Comparison of ENCODE assay signal across 2 fruit fly cellular contexts in the genomic region with DNA sequence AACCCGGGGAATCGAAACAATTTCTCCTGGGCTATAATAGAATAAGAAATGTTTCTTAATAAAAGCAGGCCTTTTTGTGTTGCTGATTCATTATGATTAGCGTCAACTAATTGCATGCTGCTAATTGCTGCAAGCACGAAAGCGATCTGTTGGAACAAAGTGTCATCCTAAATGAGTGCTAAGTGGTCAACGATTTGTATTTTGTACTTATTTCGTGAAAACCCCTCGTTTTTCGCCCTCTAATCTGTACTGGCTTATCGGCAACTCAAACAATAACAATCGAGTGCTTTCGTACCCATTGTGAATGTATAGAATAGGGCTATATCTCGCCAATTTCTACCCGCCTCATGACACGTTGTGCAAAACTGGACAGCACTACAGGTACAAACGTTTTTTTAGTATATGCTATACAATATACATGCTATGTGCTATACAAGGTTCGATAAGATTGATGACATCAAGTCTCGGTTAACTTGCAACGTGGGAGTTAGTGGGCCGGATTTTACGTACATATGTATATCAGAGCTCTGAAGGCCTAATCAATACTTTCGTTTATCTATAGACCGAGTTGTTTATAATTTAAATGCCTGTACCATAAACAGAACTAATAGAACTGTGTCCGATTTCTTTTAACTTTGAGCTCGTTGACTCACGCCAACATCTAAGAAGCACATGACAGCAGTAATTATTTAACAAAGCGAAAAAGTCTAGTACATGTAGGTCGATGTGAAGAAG.
TF ChIP-seq lines count a peak whose summit lies in the region.

No protein-coding gene starts in this region.

TF ChIP-seq in whole organism, embryonic, 481 proteins besides CTCF, POLR2A, EP300 and RAD21 (continued from another document):
- no peak for TF ChIP-seq kah (GFP tag; optimal IDR thresholded peaks at IDR 0.05; lab: Kevin White, UChicago)
- peak; percentile 29 for TF ChIP-seq CG2678 (tag; optimal IDR thresholded peaks at IDR 0.05; lab: Kevin White, UChicago)
- no peak for TF ChIP-seq MTF-1 (GFP tag; optimal IDR thresholded peaks at IDR 0.05; lab: Kevin White, UChicago; ENCODE audit: borderline replicate concordance)
- TF ChIP-seq Bteb2 (GFP tag; optimal IDR thresholded peaks at IDR 0.05; lab: Kevin White, UChicago) = no peak
- TF ChIP-seq CG10565 (GFP tag; optimal IDR thresholded peaks at IDR 0.05; lab: Kevin White, UChicago) = no peak
- no peak for TF ChIP-seq Doc3 (GFP tag; IDR thresholded peaks at IDR 0.05; lab: Robert Waterston, UW; ENCODE audit: partially characterized antibody)
- 0 out of 2 replicates have a peak, but pooled peaks have one; percentile 16 for TF ChIP-seq CG9932 (GFP tag; IDR thresholded peaks at IDR 0.05; lab: Robert Waterston, UW)
- TF ChIP-seq CG2202 (tag; optimal IDR thresholded peaks at IDR 0.05; lab: Kevin White, UChicago) = no peak
- no peak for TF ChIP-seq Max (GFP tag; optimal IDR thresholded peaks at IDR 0.05; lab: Kevin White, UChicago)
- no peak for TF ChIP-seq CG12155 (GFP tag; optimal IDR thresholded peaks at IDR 0.05; lab: Kevin White, UChicago)
- TF ChIP-seq Med (GFP tag; lab: Kevin White, UChicago) = peak; percentile 20
- no peak for TF ChIP-seq shn (GFP tag; optimal IDR thresholded peaks at IDR 0.05; lab: Kevin White, UChicago)
- no peak for TF ChIP-seq emc (GFP tag; optimal IDR thresholded peaks at IDR 0.05; lab: Kevin White, UChicago)
- TF ChIP-seq Hr78 (GFP tag; optimal IDR thresholded peaks at IDR 0.05; lab: Kevin White, UChicago) = no peak
- TF ChIP-seq CG4328 (GFP tag; optimal IDR thresholded peaks at IDR 0.05; lab: Kevin White, UChicago) = no peak
- TF ChIP-seq schlank (tag; optimal IDR thresholded peaks at IDR 0.05; lab: Kevin White, UChicago) = no peak
- peak; percentile 13 for TF ChIP-seq CG17568 (GFP tag; optimal IDR thresholded peaks at IDR 0.05; lab: Kevin White, UChicago)
- no peak for TF ChIP-seq Ssrp (tag; optimal IDR thresholded peaks at IDR 0.05; lab: Kevin White, UChicago)
- TF ChIP-seq CG13296 (GFP tag; optimal IDR thresholded peaks at IDR 0.05; lab: Kevin White, UChicago) = peak; percentile 46
- no peak for TF ChIP-seq CG15073 (GFP tag; optimal IDR thresholded peaks at IDR 0.05; lab: Kevin White, UChicago)
- TF ChIP-seq klu (GFP tag; IDR thresholded peaks at IDR 0.05; lab: Robert Waterston, UW) = no peak
- no peak for TF ChIP-seq tin (GFP tag; optimal IDR thresholded peaks at IDR 0.05; lab: Kevin White, UChicago)
- no peak for TF ChIP-seq nerfin-2 (GFP tag; IDR thresholded peaks at IDR 0.05; lab: Robert Waterston, UW; ENCODE audit: partially characterized antibody)
- TF ChIP-seq Doc2 (GFP tag; IDR thresholded peaks at IDR 0.05; lab: Robert Waterston, UW) = no peak
- TF ChIP-seq grn (GFP tag; optimal IDR thresholded peaks at IDR 0.05; lab: Kevin White, UChicago) = no peak
- no peak for TF ChIP-seq CG7271 (tag; optimal IDR thresholded peaks at IDR 0.05; lab: Kevin White, UChicago)
- TF ChIP-seq fd3F (GFP tag; optimal IDR thresholded peaks at IDR 0.05; lab: Kevin White, UChicago) = peak; percentile 40
- TF ChIP-seq MBD-R2 (GFP tag; IDR thresholded peaks at IDR 0.05; lab: Robert Waterston, UW) = no peak
- TF ChIP-seq Dp (GFP tag; optimal IDR thresholded peaks at IDR 0.05; lab: Kevin White, UChicago) = no peak
- TF ChIP-seq mirr (GFP tag; optimal IDR thresholded peaks at IDR 0.05; lab: Kevin White, UChicago) = peak; percentile 29
- peak; percentile 43 for TF ChIP-seq CG7987 (GFP tag; optimal IDR thresholded peaks at IDR 0.05; lab: Kevin White, UChicago)
- peak in 1 of 2 experiments; percentile 79 for TF ChIP-seq Eip74EF (GFP tag; optimal IDR thresholded peaks at IDR 0.05; lab: Kevin White, UChicago)
- TF ChIP-seq zfh1 (GFP tag; IDR thresholded peaks at IDR 0.05; lab: Robert Waterston, UW) = no peak
- peak; percentile 27 for TF ChIP-seq sens (GFP tag; lab: Kevin White, UChicago)
- TF ChIP-seq Opbp (GFP tag; IDR thresholded peaks at IDR 0.05; lab: Robert Waterston, UW; ENCODE audit: partially characterized antibody) = no peak
- no peak for TF ChIP-seq CG5245 (GFP tag; optimal IDR thresholded peaks at IDR 0.05; lab: Kevin White, UChicago)
- TF ChIP-seq Nf-YC (tag; optimal IDR thresholded peaks at IDR 0.05; lab: Kevin White, UChicago) = peak; percentile 4
- peak; percentile 21 for TF ChIP-seq sd (tag; optimal IDR thresholded peaks at IDR 0.05; lab: Kevin White, UChicago)
- TF ChIP-seq Fer1 (GFP tag; optimal IDR thresholded peaks at IDR 0.05; lab: Kevin White, UChicago) = no peak
- TF ChIP-seq H15 (GFP tag; IDR thresholded peaks at IDR 0.05; lab: Robert Waterston, UW) = 0 out of 3 replicates have a peak, but pooled peaks have one; percentile 16
- TF ChIP-seq Lpt (GFP tag; optimal IDR thresholded peaks at IDR 0.05; lab: Kevin White, UChicago) = no peak
- TF ChIP-seq z (GFP tag; IDR thresholded peaks at IDR 0.05; lab: Robert Waterston, UW) = no peak
- TF ChIP-seq Awh (GFP tag; IDR thresholded peaks at IDR 0.05; lab: Robert Waterston, UW) = no peak
- TF ChIP-seq peb (GFP tag; IDR thresholded peaks at IDR 0.05; lab: Robert Waterston, UW) = no peak
- TF ChIP-seq gro (GFP tag; optimal IDR thresholded peaks at IDR 0.05; lab: Kevin White, UChicago) = peak; percentile 13
TF ChIP-seq in whole organism, embryonic: peak in this region for 23.

TF ChIP-seq in whole organism, prepupa, 60 proteins besides CTCF, POLR2A, EP300 and RAD21 (continued from another document):
- TF ChIP-seq cyc (GFP tag; optimal IDR thresholded peaks at IDR 0.05; lab: Kevin White, UChicago) (no peak), CG11902 (GFP tag; optimal IDR thresholded peaks at IDR 0.05; lab: Kevin White, UChicago) (no peak), CG6808 (GFP tag; optimal IDR thresholded peaks at IDR 0.05; lab: Kevin White, UChicago) (no peak), spab (GFP tag; optimal IDR thresholded peaks at IDR 0.05; lab: Kevin White, UChicago) (no peak), CG34406 (GFP tag; optimal IDR thresholded peaks at IDR 0.05; lab: Kevin White, UChicago) (no peak), Lpt (GFP tag; optimal IDR thresholded peaks at IDR 0.05; lab: Kevin White, UChicago) (no peak), Sox14 (GFP tag; optimal IDR thresholded peaks at IDR 0.05; lab: Kevin White, UChicago) (no peak), esn (GFP tag; optimal IDR thresholded peaks at IDR 0.05; lab: Kevin White, UChicago) (peak; percentile 3), ss (GFP tag; optimal IDR thresholded peaks at IDR 0.05; lab: Kevin White, UChicago) (no peak), Sox102F (GFP tag; optimal IDR thresholded peaks at IDR 0.05; lab: Kevin White, UChicago) (no peak), CG11294 (GFP tag; IDR thresholded peaks at IDR 0.05; lab: Robert Waterston, UW) (no peak), Hr38 (GFP tag; optimal IDR thresholded peaks at IDR 0.05; lab: Kevin White, UChicago) (no peak), Hr39 (GFP tag; optimal IDR thresholded peaks at IDR 0.05; lab: Kevin White, UChicago) (no peak), CG8319 (GFP tag; optimal IDR thresholded peaks at IDR 0.05; lab: Kevin White, UChicago) (no peak), fd59A (GFP tag; optimal IDR thresholded peaks at IDR 0.05; lab: Kevin White, UChicago) (no peak), Smox (GFP tag; optimal IDR thresholded peaks at IDR 0.05; lab: Kevin White, UChicago) (no peak), Eip78C (GFP tag; lab: Kevin White, UChicago) (peak; percentile 55), acj6 (GFP tag; optimal IDR thresholded peaks at IDR 0.05; lab: Kevin White, UChicago) (no peak), CG8119 (GFP tag; IDR thresholded peaks at IDR 0.05; lab: Robert Waterston, UW) (no peak), vri (GFP tag; optimal IDR thresholded peaks at IDR 0.05; lab: Kevin White, UChicago) (peak; percentile 55), net (GFP tag; optimal IDR thresholded peaks at IDR 0.05; lab: Kevin White, UChicago) (no peak), fkh (GFP tag; optimal IDR thresholded peaks at IDR 0.05; lab: Kevin White, UChicago) (peak; percentile 33), topi (GFP tag; optimal IDR thresholded peaks at IDR 0.05; lab: Kevin White, UChicago) (no peak), CG10631 (GFP tag; optimal IDR thresholded peaks at IDR 0.05; lab: Kevin White, UChicago) (no peak)
TF ChIP-seq in whole organism, prepupa: peak in this region for 6.
